Worm (Caenorhabditis elegans) whole organism, L1 larva: Measurements from ENCODE around the gene irld-40.

Experiments
- C04F5.9 ChIP-seq: sonication (generic microtip); optimal IDR thresholded peaks from 2 replicates; lab custom pipeline; 2016; ENCODE audit warnings: missing genetic modification characterization, missing compliant biosample characterization
- C16A3.4 ChIP-seq: fragments of 150-350 bp; optimal IDR thresholded peaks from 2 replicates; lab custom pipeline; 2014; ENCODE audit warnings: missing biosample characterization, missing genetic modification characterization
- C34B4.2 ChIP-seq: sonication (generic microtip); optimal IDR thresholded peaks from 2 replicates; lab custom pipeline; 2017; ENCODE audit warnings: mild to moderate bottlenecking, missing genetic modification characterization, missing compliant biosample characterization
- F16B12.6 ChIP-seq: fragments of 150-350 bp; optimal IDR thresholded peaks from 2 replicates; lab custom pipeline; 2014; ENCODE audit warnings: missing biosample characterization, missing genetic modification characterization
- ama-1 ChIP-seq: fragments of 150-350 bp; optimal IDR thresholded peaks from 2 replicates; lab custom pipeline; 2014
- ceh-8 ChIP-seq: fragments of 200-800 bp; sonication (Bioruptor generic); optimal IDR thresholded peaks from 2 replicates; lab custom pipeline; 2018; ENCODE audit warnings: mild to moderate bottlenecking, missing genetic modification characterization, moderate library complexity, missing compliant biosample characterization
- ces-1 ChIP-seq: fragments of 150-350 bp; optimal IDR thresholded peaks from 2 replicates; lab custom pipeline; 2014; ENCODE audit warnings: missing biosample characterization, missing genetic modification reagents, missing genetic modification characterization
- efl-3 ChIP-seq: fragments of 200-800 bp; sonication (Bioruptor generic); optimal IDR thresholded peaks from 2 replicates; lab custom pipeline; 2018; ENCODE audit warnings: mild to moderate bottlenecking, missing genetic modification characterization, missing compliant biosample characterization
- fkh-10 ChIP-seq: sonication (generic microtip); optimal IDR thresholded peaks from 2 replicates; lab custom pipeline; 2017; ENCODE audit warnings: missing biosample characterization, missing genetic modification reagents, missing genetic modification characterization
- fkh-4 ChIP-seq: sonication (generic microtip); optimal IDR thresholded peaks from 2 replicates; lab custom pipeline; 2016; ENCODE audit warnings: missing compliant biosample characterization, missing genetic modification characterization, borderline replicate concordance
- fkh-8 ChIP-seq: sonication (generic microtip); optimal IDR thresholded peaks from 2 replicates; lab custom pipeline; 2016; ENCODE audit warnings: mild to moderate bottlenecking, missing genetic modification characterization, missing compliant biosample characterization
- fos-1 ChIP-seq: fragments of 150-350 bp; optimal IDR thresholded peaks from 2 replicates; lab custom pipeline; 2014; ENCODE audit warnings: missing biosample characterization, missing genetic modification characterization
- irx-1 ChIP-seq: sonication (generic microtip); optimal IDR thresholded peaks from 2 replicates; lab custom pipeline; 2016; ENCODE audit warnings: missing genetic modification characterization, missing compliant biosample characterization
- lin-13 ChIP-seq: fragments of 150-350 bp; optimal IDR thresholded peaks from 2 replicates; lab custom pipeline; 2014; ENCODE audit warnings: missing biosample characterization, missing genetic modification reagents, missing genetic modification characterization
- lsy-2 ChIP-seq, 2 experiments: fragments of 150-350 bp; optimal IDR thresholded peaks; 2 replicates each; lab custom pipeline; 2014; ENCODE audit warnings: missing biosample characterization in 2 of 2, missing genetic modification characterization in 2 of 2
- mab-9 ChIP-seq: fragments of 200-800 bp; sonication (Bioruptor generic); IDR thresholded peaks from 2 replicates; pipeline ENCODE4 v1.3.6; 2022; ENCODE audit warnings: missing genetic modification reagents, missing genetic modification characterization, missing compliant biosample characterization
- mef-2 ChIP-seq: fragments of 150-350 bp; optimal IDR thresholded peaks from 2 replicates; lab custom pipeline; 2014; ENCODE audit warnings: missing biosample characterization, missing genetic modification characterization
- nhr-11 ChIP-seq: fragments of 150-350 bp; optimal IDR thresholded peaks from 2 replicates; lab custom pipeline; 2014; ENCODE audit warnings: missing biosample characterization, missing genetic modification characterization
- nhr-20 ChIP-seq: sonication (generic microtip); optimal IDR thresholded peaks from 2 replicates; lab custom pipeline; 2016; ENCODE audit warnings: mild to moderate bottlenecking, missing genetic modification characterization, missing compliant biosample characterization
- nhr-237 ChIP-seq: fragments of 150-350 bp; optimal IDR thresholded peaks from 2 replicates; lab custom pipeline; 2014; ENCODE audit warnings: missing biosample characterization, missing genetic modification characterization
- nhr-28 ChIP-seq: fragments of 150-350 bp; optimal IDR thresholded peaks from 2 replicates; lab custom pipeline; 2014; ENCODE audit warnings: missing biosample characterization, missing genetic modification characterization
- nhr-71 ChIP-seq: sonication (generic microtip); optimal IDR thresholded peaks from 2 replicates; lab custom pipeline; 2016; ENCODE audit warnings: mild to moderate bottlenecking, missing genetic modification characterization, moderate library complexity, missing compliant biosample characterization
- pax-3 ChIP-seq: fragments of 200-800 bp; sonication (Bioruptor generic); optimal IDR thresholded peaks from 2 replicates; lab custom pipeline; 2018; ENCODE audit warnings: mild to moderate bottlenecking, missing genetic modification characterization, moderate library complexity, missing compliant biosample characterization
- pqm-1 ChIP-seq: sonication (generic microtip); optimal IDR thresholded peaks from 3 replicates; lab custom pipeline; 2017; ENCODE audit warnings: missing biosample characterization, missing genetic modification characterization
- skn-1 ChIP-seq: fragments of 150-350 bp; optimal IDR thresholded peaks from 2 replicates; lab custom pipeline; 2014; ENCODE audit warnings: missing biosample characterization, missing genetic modification characterization
- snpc-4 ChIP-seq: fragments of 150-350 bp; optimal IDR thresholded peaks from 2 replicates; lab custom pipeline; 2014; ENCODE audit warnings: missing biosample characterization, missing genetic modification characterization
- snu-23 ChIP-seq: sonication (generic microtip); optimal IDR thresholded peaks from 2 replicates; lab custom pipeline; 2016; ENCODE audit warnings: missing genetic modification characterization, missing compliant biosample characterization
- sox-4 ChIP-seq: sonication (generic microtip); optimal IDR thresholded peaks from 2 replicates; lab custom pipeline; 2016; ENCODE audit warnings: missing genetic modification characterization, missing compliant biosample characterization
- sptf-1 ChIP-seq: fragments of 150-350 bp; optimal IDR thresholded peaks from 2 replicates; lab custom pipeline; 2014; ENCODE audit warnings: missing biosample characterization, missing genetic modification characterization
- sup-37 ChIP-seq: fragments of 200-800 bp; sonication (Bioruptor generic); optimal IDR thresholded peaks from 2 replicates; lab custom pipeline; 2018; ENCODE audit warnings: mild to moderate bottlenecking, missing genetic modification characterization, missing compliant biosample characterization
- tbx-2 ChIP-seq: sonication (generic microtip); optimal IDR thresholded peaks from 2 replicates; lab custom pipeline; 2016; ENCODE audit warnings: missing genetic modification characterization, missing compliant biosample characterization
- tlp-1 ChIP-seq: fragments of 150-350 bp; optimal IDR thresholded peaks from 2 replicates; lab custom pipeline; 2014; ENCODE audit warnings: missing biosample characterization, missing genetic modification characterization
- unc-130 ChIP-seq: fragments of 150-350 bp; optimal IDR thresholded peaks from 2 replicates; lab custom pipeline; 2017; ENCODE audit warnings: missing biosample characterization, missing genetic modification characterization, inconsistent platforms
- vab-15 ChIP-seq: sonication (generic microtip); optimal IDR thresholded peaks from 2 replicates; lab custom pipeline; 2017; ENCODE audit warnings: missing genotype, mild to moderate bottlenecking, missing genetic modification characterization, missing compliant biosample characterization
- zag-1 ChIP-seq: fragments of 150-350 bp; optimal IDR thresholded peaks from 2 replicates; lab custom pipeline; 2014; ENCODE audit warnings: missing biosample characterization, missing genetic modification characterization
- ztf-11 ChIP-seq, 2 experiments: sonication (generic microtip); optimal IDR thresholded peaks; 2 replicates each; lab custom pipeline; 2016 to 2017; ENCODE audit warnings: missing genetic modification characterization in 2 of 2, missing biosample characterization in 1 of 2, missing compliant biosample characterization in 1 of 2
- ztf-4 ChIP-seq: fragments of 150-350 bp; optimal IDR thresholded peaks from 2 replicates; lab custom pipeline; 2014; ENCODE audit warnings: missing biosample characterization, missing genetic modification characterization

irld-40 gene

ce11 chrV:1654845-1655244, 7.5 kb upstream of the irld-40 start, which contains the start of gene irld-11:
TSS of gene irld-11 (plus strand) at chrV:1655145.
- TF ChIP-seq nhr-20 (peak; percentile 32), fkh-8 (peak; percentile 82), pax-3 (tag; lab: Kevin White, UChicago) (no peak)

- TF ChIP-seq tlp-1 (tag; lab: Kevin White, UChicago) (no peak), sptf-1 (tag; lab: Kevin White, UChicago) (no peak), ama-1 (lab: Kevin White, UChicago) (no peak), lin-13 (GFP tag; lab: Kevin White, UChicago) (no peak), sup-37 (GFP tag; lab: Kevin White, UChicago) (no peak), fos-1 (tag; lab: Kevin White, UChicago) (no peak), C16A3.4 (tag; lab: Kevin White, UChicago) (no peak), snpc-4 (no peak), mef-2 (tag; lab: Kevin White, UChicago) (no peak), efl-3 (GFP tag; lab: Kevin White, UChicago) (no peak), fkh-4 (tag; lab: Kevin White, UChicago) (no peak), mab-9 (GFP tag; lab: Robert Waterston, UW) (no peak), ces-1 (GFP tag; lab: Kevin White, UChicago) (no peak), irx-1 (tag; lab: Kevin White, UChicago) (no peak)
Observed at ce11 chrV:1664921-1665320, 2.6 kb downstream of the irld-40 start, which contains the start of gene K04F1.9. TSS of gene K04F1.9 (plus strand) at chrV:1665221.

- TF ChIP-seq ztf-11 (tag; optimal IDR thresholded peaks at IDR 0.05; lab: Kevin White, UChicago) (no peak), tbx-2 (tag; lab: Kevin White, UChicago) (no peak), sox-4 (tag; lab: Kevin White, UChicago) (no peak)
Observed at ce11 chrV:1666904-1667303, 4.5 kb downstream of the irld-40 start, which contains the start of gene K04F1.8. TSS of gene K04F1.8 (plus strand) at chrV:1667204.

- TF ChIP-seq unc-130 (tag; lab: Kevin White, UChicago): no peak
- TF ChIP-seq sup-37 (GFP tag; lab: Kevin White, UChicago): no peak
Observed at ce11 chrV:1668216-1668615, 5.8 kb downstream of the irld-40 start, which contains the start of gene irld-42. TSS of gene irld-42 (plus strand) at chrV:1668516.

ce11 chrV:1678228-1678627, 15.9 kb downstream of the irld-40 start, which contains the start of gene srw-98:
TSS of gene srw-98 (minus strand) at chrV:1678328.
- TF ChIP-seq ces-1 (GFP tag; lab: Kevin White, UChicago) (no peak), nhr-28 (tag; lab: Kevin White, UChicago) (no peak), nhr-11 (tag; lab: Kevin White, UChicago) (no peak), pax-3 (tag; lab: Kevin White, UChicago) (no peak), lsy-2 (tag; optimal IDR thresholded peaks at IDR 0.05; lab: Kevin White, UChicago) (no peak), ztf-4 (no peak), unc-130 (tag; lab: Kevin White, UChicago) (no peak), irx-1 (tag; lab: Kevin White, UChicago) (no peak), C04F5.9 (tag; lab: Kevin White, UChicago) (no peak), skn-1 (no peak), F16B12.6 (tag; lab: Kevin White, UChicago) (no peak), nhr-237 (tag; lab: Kevin White, UChicago) (no peak), snu-23 (no peak), mab-9 (GFP tag; lab: Robert Waterston, UW) (no peak), vab-15 (tag; lab: Kevin White, UChicago) (no peak), fkh-10 (GFP tag; lab: Kevin White, UChicago) (no peak)

- TF ChIP-seq mef-2 (tag; lab: Kevin White, UChicago): no peak
- TF ChIP-seq lin-13 (GFP tag; lab: Kevin White, UChicago): no peak
- no peak for TF ChIP-seq pqm-1 (tag; lab: Kevin White, UChicago)
- TF ChIP-seq tlp-1 (tag; lab: Kevin White, UChicago): no peak
- TF ChIP-seq nhr-71 (tag; lab: Kevin White, UChicago): no peak
- no peak for TF ChIP-seq C34B4.2 (tag; lab: Kevin White, UChicago)
- no peak for TF ChIP-seq fkh-10 (GFP tag; lab: Kevin White, UChicago)
- TF ChIP-seq ceh-8 (GFP tag; lab: Kevin White, UChicago): no peak
- TF ChIP-seq zag-1 (tag; lab: Kevin White, UChicago): no peak
Observed at ce11 chrV:1680770-1681169, 18.4 kb downstream of the irld-40 start, which contains the start of gene srw-91. TSS of gene srw-91 (minus strand) at chrV:1680870.
